Worm (Caenorhabditis elegans) whole organism, L4 larva: Measurements from ENCODE around the gene srv-9.

Experiments used
- D1046.2 ChIP-seq: fragments of 200-800 bp; sonication (Bioruptor generic); IDR thresholded peaks from 2 replicates; pipeline ENCODE4 v1.3.6; 2022; ENCODE audit warnings: missing genetic modification characterization, missing compliant biosample characterization
- F10B5.3 ChIP-seq: sonication (generic microtip); optimal IDR thresholded peaks from 2 replicates; lab custom pipeline; 2016; ENCODE audit warnings: mild to moderate bottlenecking, missing genetic modification characterization, missing compliant biosample characterization
- F37D6.2 ChIP-seq: sonication (generic microtip); optimal IDR thresholded peaks from 2 replicates; lab custom pipeline; 2016; ENCODE audit warnings: mild to moderate bottlenecking, missing genetic modification characterization, missing compliant biosample characterization
- F44E2.7 ChIP-seq: fragments of 200-800 bp; sonication (Bioruptor generic); IDR thresholded peaks from 2 replicates; pipeline ENCODE4 v2.1.2; 2022; ENCODE audit warnings: missing genetic modification characterization, missing compliant biosample characterization
- F49E8.2 ChIP-seq: sonication (generic microtip); optimal IDR thresholded peaks from 2 replicates; lab custom pipeline; 2016; ENCODE audit warnings: missing compliant biosample characterization, mild to moderate bottlenecking, missing genetic modification characterization, borderline replicate concordance
- T20F7.1 ChIP-seq: fragments of 200-800 bp; sonication (Bioruptor generic); optimal IDR thresholded peaks from 2 replicates; lab custom pipeline; 2018; ENCODE audit warnings: mild to moderate bottlenecking, missing genetic modification characterization, missing compliant biosample characterization
- T26A8.4 ChIP-seq: fragments of 200-800 bp; sonication (Bioruptor generic); IDR thresholded peaks from 2 replicates; pipeline ENCODE4 v1.3.6; 2022; ENCODE audit warnings: missing genetic modification characterization, missing compliant biosample characterization
- Y75B8A.6 ChIP-seq: fragments of 200-800 bp; sonication (Bioruptor generic); IDR thresholded peaks from 2 replicates; pipeline ENCODE4 v1.3.6; 2022; ENCODE audit warnings: missing genetic modification reagents, missing genetic modification characterization, missing compliant biosample characterization
- aha-1 ChIP-seq: fragments of 150-350 bp; peaks from one replicate; lab custom pipeline; 2014; ENCODE audit warnings: missing biosample characterization, missing genetic modification characterization
- arid-1 ChIP-seq: fragments of 200-800 bp; sonication (Bioruptor generic); conservative IDR thresholded peaks from 2 replicates; pipeline ENCODE4 v1.3.6; 2022; ENCODE audit warnings: missing genetic modification reagents, missing genetic modification characterization, missing compliant biosample characterization
- attf-4 ChIP-seq: sonication (generic microtip); optimal IDR thresholded peaks from 3 replicates; lab custom pipeline; 2017; ENCODE audit warnings: missing biosample characterization, missing genetic modification characterization
- ceh-28 ChIP-seq: fragments of 150-350 bp; optimal IDR thresholded peaks from 2 replicates; lab custom pipeline; 2014; ENCODE audit warnings: missing biosample characterization, missing genetic modification reagents, missing genetic modification characterization
- ces-1 ChIP-seq: fragments of 150-350 bp; sonication (generic microtip); optimal IDR thresholded peaks from 4 replicates; lab custom pipeline; 2014; ENCODE audit warnings: missing biosample characterization, missing genetic modification reagents, missing genetic modification characterization
- cey-2 ChIP-seq: sonication (generic microtip); optimal IDR thresholded peaks from 3 replicates; lab custom pipeline; 2017; ENCODE audit warnings: missing genetic modification characterization, mild to moderate bottlenecking, missing compliant biosample characterization, antibody characterized with exemption, borderline replicate concordance; ENCODE audit not compliant: insufficient read depth
- ctbp-1 ChIP-seq: fragments of 200-800 bp; sonication (Bioruptor generic); IDR thresholded peaks from 2 replicates; pipeline ENCODE4 v1.3.6; 2022; ENCODE audit warnings: missing genetic modification reagents, missing genetic modification characterization, missing compliant biosample characterization
- daf-12 ChIP-seq: fragments of 150-350 bp; optimal IDR thresholded peaks from 2 replicates; lab custom pipeline; 2014; ENCODE audit warnings: missing biosample characterization, missing genetic modification reagents, missing genetic modification characterization
- daf-16 ChIP-seq, 3 experiments: sonication (generic microtip); optimal IDR thresholded peaks; 2 replicates each; lab custom pipeline; 2016 to 2017; ENCODE audit warnings: missing genetic modification characterization in 3 of 3, missing genetic modification reagents in 3 of 3, mild to moderate bottlenecking in 2 of 3, missing compliant biosample characterization in 2 of 3, missing biosample characterization in 1 of 3, moderate library complexity in 1 of 3
- dmd-8 ChIP-seq: fragments of 200-800 bp; sonication (Bioruptor generic); IDR thresholded peaks from 2 replicates; pipeline ENCODE4 v1.3.6; 2022; ENCODE audit warnings: missing genetic modification characterization, missing compliant biosample characterization
- fos-1 ChIP-seq: fragments of 150-350 bp; optimal IDR thresholded peaks from 2 replicates; lab custom pipeline; 2014; ENCODE audit warnings: missing biosample characterization, missing genetic modification characterization
- gei-8 ChIP-seq: fragments of 200-800 bp; sonication (Bioruptor generic); optimal IDR thresholded peaks from 2 replicates; lab custom pipeline; 2018; ENCODE audit warnings: mild to moderate bottlenecking, missing genetic modification characterization, missing compliant biosample characterization
- hif-1 ChIP-seq, 2 experiments: sonication (generic microtip); optimal IDR thresholded peaks; 2 replicates each; lab custom pipeline; 2016 to 2017; ENCODE audit warnings: missing compliant biosample characterization in 2 of 2, missing genetic modification characterization in 2 of 2, missing genetic modification reagents in 2 of 2, missing genotype in 2 of 2, mild to moderate bottlenecking in 1 of 2
- hlh-30 ChIP-seq: sonication (generic microtip); optimal IDR thresholded peaks from 2 replicates; lab custom pipeline; 2017; ENCODE audit warnings: antibody characterized with exemption, mild to moderate bottlenecking, missing genetic modification characterization, missing compliant biosample characterization; ENCODE audit not compliant: insufficient read depth
- lin-13 ChIP-seq: fragments of 150-350 bp; optimal IDR thresholded peaks from 2 replicates; lab custom pipeline; 2014; ENCODE audit warnings: missing biosample characterization, missing genetic modification reagents, missing genetic modification characterization
- lin-15B ChIP-seq: fragments of 150-350 bp; sonication (generic microtip); optimal IDR thresholded peaks from 3 replicates; lab custom pipeline; 2014; ENCODE audit warnings: missing biosample characterization, missing genetic modification characterization
- lin-38 ChIP-seq: fragments of 200-800 bp; sonication (Bioruptor generic); IDR thresholded peaks from 2 replicates; pipeline ENCODE4 v1.3.6; 2022; ENCODE audit warnings: missing genetic modification reagents, missing genetic modification characterization, missing compliant biosample characterization
- lir-3 ChIP-seq: sonication (generic microtip); optimal IDR thresholded peaks from 2 replicates; lab custom pipeline; 2016; ENCODE audit warnings: mild to moderate bottlenecking, missing genetic modification characterization, missing compliant biosample characterization
- mes-2 ChIP-seq: sonication (generic microtip); optimal IDR thresholded peaks from 2 replicates; lab custom pipeline; 2016; ENCODE audit warnings: missing genotype, mild to moderate bottlenecking, missing genetic modification characterization, missing compliant biosample characterization; ENCODE audit not compliant: poor library complexity, severe bottlenecking
- mxl-2 ChIP-seq: fragments of 200-800 bp; sonication (Bioruptor generic); conservative IDR thresholded peaks from 2 replicates; pipeline ENCODE4 v1.3.6; 2022; ENCODE audit warnings: missing genetic modification reagents, missing genetic modification characterization, missing compliant biosample characterization
- mxl-3 ChIP-seq: fragments of 200-800 bp; sonication (Bioruptor generic); optimal IDR thresholded peaks from 2 replicates; lab custom pipeline; 2018; ENCODE audit warnings: mild to moderate bottlenecking, missing genetic modification characterization, missing compliant biosample characterization
- nhr-102 ChIP-seq: sonication (generic microtip); optimal IDR thresholded peaks from 2 replicates; lab custom pipeline; 2016; ENCODE audit warnings: mild to moderate bottlenecking, missing genetic modification characterization, moderate library complexity, missing compliant biosample characterization
- nhr-11 ChIP-seq: fragments of 150-350 bp; optimal IDR thresholded peaks from 2 replicates; lab custom pipeline; 2014; ENCODE audit warnings: missing biosample characterization, missing genetic modification characterization
- nhr-6 ChIP-seq: fragments of 150-350 bp; optimal IDR thresholded peaks from 2 replicates; lab custom pipeline; 2014; ENCODE audit warnings: missing biosample characterization, missing genetic modification characterization
- nhr-76 ChIP-seq: fragments of 150-350 bp; optimal IDR thresholded peaks from 2 replicates; lab custom pipeline; 2014; ENCODE audit warnings: missing biosample characterization, missing genetic modification characterization
- nhr-77 ChIP-seq: fragments of 150-350 bp; optimal IDR thresholded peaks from 2 replicates; lab custom pipeline; 2014; ENCODE audit warnings: missing biosample characterization, missing genetic modification characterization
- pha-4 ChIP-seq, 2 experiments: fragments of 150-350 bp in 1 of 2; fragments of 200-800 bp in 1 of 2; sonication (Bioruptor generic) in 1 of 2; IDR thresholded peaks in 1 of 2; optimal IDR thresholded peaks in 1 of 2; 2 replicates each; pipeline versions ENCODE4 v1.3.6 to Lab custom; 2014 to 2022; ENCODE audit warnings: missing genetic modification characterization in 2 of 2, missing genetic modification reagents in 2 of 2, missing biosample characterization in 1 of 2, missing compliant biosample characterization in 1 of 2
- pqm-1 ChIP-seq: sonication (generic microtip); optimal IDR thresholded peaks from 2 replicates; lab custom pipeline; 2017; ENCODE audit warnings: missing biosample characterization, missing genetic modification characterization
- set-16 ChIP-seq: fragments of 200-800 bp; sonication (Bioruptor generic); IDR thresholded peaks from 2 replicates; pipeline ENCODE4 v1.3.6; 2022; ENCODE audit warnings: missing genetic modification reagents, missing genetic modification characterization, missing compliant biosample characterization
- skn-1 ChIP-seq: fragments of 150-350 bp; optimal IDR thresholded peaks from 2 replicates; lab custom pipeline; 2014; ENCODE audit warnings: missing biosample characterization, missing genetic modification characterization
- spr-3 ChIP-seq: fragments of 200-800 bp; sonication (Bioruptor generic); optimal IDR thresholded peaks from 2 replicates; lab custom pipeline; 2018; ENCODE audit warnings: mild to moderate bottlenecking, missing genetic modification characterization, missing compliant biosample characterization
- unc-130 ChIP-seq: sonication (generic microtip); optimal IDR thresholded peaks from 2 replicates; lab custom pipeline; 2016; ENCODE audit warnings: missing genetic modification reagents, missing genetic modification characterization, missing compliant biosample characterization
- unc-39 ChIP-seq: sonication (generic microtip); optimal IDR thresholded peaks from 2 replicates; lab custom pipeline; 2017; ENCODE audit warnings: missing biosample characterization, missing genetic modification characterization
- vab-7 ChIP-seq: fragments of 200-800 bp; sonication (Bioruptor generic); IDR thresholded peaks from 2 replicates; pipeline ENCODE4 v1.3.6; 2022; ENCODE audit warnings: missing genetic modification reagents, missing genetic modification characterization, missing compliant biosample characterization
- zip-11 ChIP-seq: fragments of 200-800 bp; sonication (Bioruptor generic); IDR thresholded peaks from 2 replicates; pipeline ENCODE4 v1.3.6; 2022; ENCODE audit warnings: missing genetic modification characterization, missing compliant biosample characterization
- ztf-11 ChIP-seq: fragments of 150-350 bp; optimal IDR thresholded peaks from 2 replicates; lab custom pipeline; 2014; ENCODE audit warnings: missing biosample characterization, missing genetic modification characterization

Gene srv-9

ce11 chrV:13423045-13423444 lies at the start of gene srv-9:
TSS of gene srv-9 (minus strand) at chrV:13423145.
- TF ChIP-seq aha-1 (peak; percentile 44), D1046.2 (no peak), mxl-2 (GFP tag; lab: Robert Waterston, UW) (no peak)

- no peak for TF ChIP-seq lin-13 (GFP tag; lab: Kevin White, UChicago)
- peak; percentile 14 for TF ChIP-seq nhr-11
- TF ChIP-seq daf-16 (GFP tag; optimal IDR thresholded peaks at IDR 0.05; lab: Kevin White, UChicago): peak in 1 of 2 experiments; percentile 59
- no peak for TF ChIP-seq daf-16 (tag; optimal IDR thresholded peaks at IDR 0.05; lab: Kevin White, UChicago)
Observed at ce11 chrV:13472062-13472461, 49.1 kb upstream of the srv-9 start.

DNA sequence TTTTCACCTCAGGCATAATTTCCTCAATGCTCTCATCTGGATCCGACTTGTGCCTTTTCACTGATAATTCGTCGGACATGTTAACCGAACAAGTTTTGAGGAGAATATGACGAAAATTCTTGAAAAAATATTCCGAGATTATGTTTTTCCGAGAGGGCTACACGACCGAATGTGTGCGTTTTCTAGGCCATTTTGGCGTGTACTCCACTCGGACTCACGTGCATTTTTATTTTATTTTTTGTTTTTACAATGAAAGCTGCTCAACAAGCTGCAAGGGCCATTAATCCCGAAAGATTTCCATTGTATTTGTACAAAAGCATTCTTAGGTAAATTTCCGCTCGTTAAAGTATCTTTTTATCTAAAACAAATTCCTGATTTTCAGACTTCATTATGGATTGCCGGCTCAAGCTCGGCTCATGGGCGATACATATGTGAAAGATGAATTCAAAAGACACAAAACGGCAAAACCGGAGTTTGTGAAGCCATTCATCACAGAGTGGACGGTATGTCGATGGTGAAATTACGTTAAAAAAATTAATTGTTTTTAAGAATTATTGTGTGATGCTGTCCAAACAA lies 45.3 kb upstream of the srv-9 start, which contains the start of the genes F25H9.6 and F25H9.7:
Gene F25H9.6, minus strand, starts transcription at position 172 of the 576 bp plus-strand sequence.
Gene F25H9.7, plus strand, starts transcription at position 187 of the 576 bp plus-strand sequence.
- TF ChIP-seq Y75B8A.6 (no peak), F49E8.2 (tag; lab: Kevin White, UChicago) (peak; percentile 79), nhr-102 (tag; lab: Kevin White, UChicago) (peak; percentile 48), daf-16 (GFP tag; optimal IDR thresholded peaks at IDR 0.05; lab: Kevin White, UChicago) (peak; percentile 43 to 86), daf-16 (tag; optimal IDR thresholded peaks at IDR 0.05; lab: Kevin White, UChicago) (peak; percentile 29), F10B5.3 (peak; percentile 44), lin-13 (GFP tag; lab: Kevin White, UChicago) (peak; percentile 66), aha-1 (peak; percentile 91), set-16 (GFP tag; lab: Robert Waterston, UW) (no peak), mxl-2 (GFP tag; lab: Robert Waterston, UW) (peak; percentile 79), ces-1 (GFP tag; lab: Kevin White, UChicago) (no peak), mxl-3 (GFP tag; lab: Kevin White, UChicago) (peak; percentile 71), unc-130 (GFP tag; lab: Kevin White, UChicago) (peak; percentile 97), ceh-28 (tag; lab: Kevin White, UChicago) (no peak), arid-1 (GFP tag; lab: Robert Waterston, UW) (peak; percentile 60; the same call in 1 of the 2 replicates), hlh-30 (tag; lab: Kevin White, UChicago) (peak; percentile 91), daf-12 (tag; lab: Kevin White, UChicago) (no peak), dmd-8 (0 out of 2 replicates have a peak, but pooled peaks have one; percentile 12), gei-8 (GFP tag; lab: Kevin White, UChicago) (peak; percentile 45), nhr-11 (peak; percentile 54), F37D6.2 (tag; lab: Kevin White, UChicago) (peak; percentile 70), unc-39 (no peak), T26A8.4 (peak; percentile 84), T20F7.1 (GFP tag; lab: Kevin White, UChicago) (peak; percentile 78), zip-11 (GFP tag; lab: Robert Waterston, UW) (no peak), vab-7 (GFP tag; lab: Robert Waterston, UW) (peak; percentile 57; the same call in 1 of the 2 replicates), nhr-76 (no peak), pha-4 (GFP tag; IDR thresholded peaks at IDR 0.05; lab: Robert Waterston, UW) (peak; percentile 36; the same call in 1 of the 2 replicates), pha-4 (tag; optimal IDR thresholded peaks at IDR 0.05; lab: Kevin White, UChicago) (no peak), fos-1 (tag; lab: Kevin White, UChicago) (no peak), spr-3 (GFP tag; lab: Kevin White, UChicago) (peak; percentile 53), mes-2 (tag; lab: Kevin White, UChicago) (peak; percentile 100), ztf-11 (tag; lab: Kevin White, UChicago) (no peak), lin-38 (GFP tag; lab: Robert Waterston, UW) (peak; percentile 79), attf-4 (no peak), nhr-77 (tag; lab: Kevin White, UChicago) (peak; percentile 58), pqm-1 (tag; lab: Kevin White, UChicago) (no peak), skn-1 (tag; lab: Kevin White, UChicago) (no peak), lir-3 (tag; lab: Kevin White, UChicago) (peak; percentile 1), F44E2.7 (GFP tag; lab: Robert Waterston, UW) (no peak), lin-15B (tag; lab: Kevin White, UChicago) (no peak), cey-2 (tag; lab: Kevin White, UChicago) (no peak), hif-1 (tag; optimal IDR thresholded peaks at IDR 0.05; lab: Kevin White, UChicago) (peak; percentile 2 to 96), nhr-6 (peak; percentile 93), ctbp-1 (GFP tag; lab: Robert Waterston, UW) (no peak)
